Worm (Caenorhabditis elegans) whole organism, L1 larva: Measurements from ENCODE around the gene odr-1.

ENCODE experiments used
- C16A3.4 ChIP-seq: fragments of 150-350 bp; optimal IDR thresholded peaks from 2 replicates; lab custom pipeline; 2014; ENCODE audit warnings: missing biosample characterization, missing genetic modification characterization
- Y116A8C.19 ChIP-seq: sonication (generic microtip); optimal IDR thresholded peaks from 2 replicates; lab custom pipeline; 2016; ENCODE audit warnings: missing compliant biosample characterization, missing genetic modification characterization, borderline replicate concordance
- aha-1 ChIP-seq: fragments of 150-350 bp; optimal IDR thresholded peaks from 2 replicates; lab custom pipeline; 2014; ENCODE audit warnings: missing biosample characterization, missing genetic modification characterization
- alr-1 ChIP-seq: fragments of 200-800 bp; sonication (Bioruptor generic); optimal IDR thresholded peaks from 2 replicates; lab custom pipeline; 2018; ENCODE audit warnings: borderline replicate concordance, mild to moderate bottlenecking, missing genetic modification characterization, missing compliant biosample characterization
- aly-2 ChIP-seq: fragments of 150-350 bp; optimal IDR thresholded peaks from 2 replicates; lab custom pipeline; 2014; ENCODE audit warnings: missing biosample characterization, missing genetic modification characterization
- ama-1 ChIP-seq: fragments of 150-350 bp; optimal IDR thresholded peaks from 2 replicates; lab custom pipeline; 2014
- ceh-63 ChIP-seq: fragments of 200-800 bp; sonication (Bioruptor generic); optimal IDR thresholded peaks from 2 replicates; lab custom pipeline; 2018; ENCODE audit warnings: mild to moderate bottlenecking, missing genetic modification characterization, missing compliant biosample characterization
- ceh-82 ChIP-seq, 3 experiments: fragments of 150-350 bp in 1 of 3; sonication (generic microtip) in 2 of 3; optimal IDR thresholded peaks; 2 replicates each; lab custom pipeline; 2014 to 2017; ENCODE audit warnings: missing biosample characterization in 3 of 3, missing genetic modification characterization in 3 of 3
- ces-1 ChIP-seq: fragments of 150-350 bp; optimal IDR thresholded peaks from 2 replicates; lab custom pipeline; 2014; ENCODE audit warnings: missing biosample characterization, missing genetic modification reagents, missing genetic modification characterization
- dpl-1 ChIP-seq, 3 experiments: fragments of 150-350 bp in 2 of 3; sonication (generic microtip) in 1 of 3; optimal IDR thresholded peaks; 2 replicates each; lab custom pipeline; 2014 to 2017; ENCODE audit warnings: missing biosample characterization in 3 of 3, missing genetic modification characterization in 3 of 3, missing genetic modification reagents in 3 of 3
- dsc-1 ChIP-seq: sonication (generic microtip); optimal IDR thresholded peaks from 2 replicates; lab custom pipeline; 2016; ENCODE audit warnings: mild to moderate bottlenecking, missing genetic modification characterization, missing compliant biosample characterization
- efl-3 ChIP-seq: fragments of 200-800 bp; sonication (Bioruptor generic); optimal IDR thresholded peaks from 2 replicates; lab custom pipeline; 2018; ENCODE audit warnings: mild to moderate bottlenecking, missing genetic modification characterization, missing compliant biosample characterization
- egl-13 ChIP-seq: sonication (generic microtip); optimal IDR thresholded peaks from 2 replicates; lab custom pipeline; 2016; ENCODE audit warnings: missing genotype, missing genetic modification reagents, missing genetic modification characterization, missing compliant biosample characterization
- egl-27 ChIP-seq, 2 experiments: fragments of 150-350 bp in 1 of 2; sonication (generic microtip); optimal IDR thresholded peaks; 3 replicates each; lab custom pipeline; 2017 to 2018; ENCODE audit warnings: missing biosample characterization in 2 of 2, missing genetic modification characterization in 2 of 2, missing genetic modification reagents in 2 of 2
- elt-2 ChIP-seq: sonication (generic microtip); optimal IDR thresholded peaks from 2 replicates; lab custom pipeline; 2016; ENCODE audit warnings: missing genetic modification characterization, mild to moderate bottlenecking, inconsistent platforms, missing compliant biosample characterization, missing genetic modification reagents
- elt-3 ChIP-seq, 6 experiments: fragments of 150-350 bp in 1 of 6; sonication (generic microtip); optimal IDR thresholded peaks; 2 replicates each; lab custom pipeline; 2017 to 2018; ENCODE audit warnings: missing biosample characterization in 6 of 6, missing genetic modification characterization in 6 of 6, inconsistent platforms in 1 of 6
- ets-5 ChIP-seq: fragments of 200-800 bp; sonication (Bioruptor generic); IDR thresholded peaks from 2 replicates; pipeline ENCODE4 v1.3.6; 2022; ENCODE audit warnings: missing genetic modification characterization, missing compliant biosample characterization
- fkh-4 ChIP-seq: sonication (generic microtip); optimal IDR thresholded peaks from 2 replicates; lab custom pipeline; 2016; ENCODE audit warnings: missing compliant biosample characterization, missing genetic modification characterization, borderline replicate concordance
- fos-1 ChIP-seq: fragments of 150-350 bp; optimal IDR thresholded peaks from 2 replicates; lab custom pipeline; 2014; ENCODE audit warnings: missing biosample characterization, missing genetic modification characterization
- hlh-17 ChIP-seq: fragments of 200-800 bp; sonication (Bioruptor generic); optimal IDR thresholded peaks from 2 replicates; lab custom pipeline; 2018; ENCODE audit warnings: missing genetic modification characterization, mild to moderate bottlenecking, missing compliant biosample characterization, moderate library complexity, borderline replicate concordance
- hlh-4 ChIP-seq: sonication (generic microtip); optimal IDR thresholded peaks from 2 replicates; lab custom pipeline; 2016; ENCODE audit warnings: mild to moderate bottlenecking, missing genetic modification characterization, missing compliant biosample characterization
- irx-1 ChIP-seq: sonication (generic microtip); optimal IDR thresholded peaks from 2 replicates; lab custom pipeline; 2016; ENCODE audit warnings: missing genetic modification characterization, missing compliant biosample characterization
- isw-1 ChIP-seq: fragments of 200-800 bp; sonication (Bioruptor generic); IDR thresholded peaks from 2 replicates; pipeline ENCODE4 v1.3.6; 2022; ENCODE audit warnings: missing genetic modification characterization, missing compliant biosample characterization
- lin-13 ChIP-seq: fragments of 150-350 bp; optimal IDR thresholded peaks from 2 replicates; lab custom pipeline; 2014; ENCODE audit warnings: missing biosample characterization, missing genetic modification reagents, missing genetic modification characterization
- lin-14 ChIP-seq: fragments of 200-800 bp; sonication (Bioruptor generic); optimal IDR thresholded peaks from 2 replicates; lab custom pipeline; 2018; ENCODE audit warnings: mild to moderate bottlenecking, missing genetic modification characterization, moderate library complexity, missing compliant biosample characterization
- lin-15B ChIP-seq: fragments of 150-350 bp; sonication (generic microtip); optimal IDR thresholded peaks from 3 replicates; lab custom pipeline; 2014; ENCODE audit warnings: missing biosample characterization, missing genetic modification characterization
- lin-35 ChIP-seq, 2 experiments: fragments of 150-350 bp; optimal IDR thresholded peaks; 2 replicates each; lab custom pipeline; 2014; ENCODE audit warnings: missing biosample characterization in 2 of 2, missing genetic modification characterization in 2 of 2, missing genetic modification reagents in 2 of 2
- lin-39 ChIP-seq: fragments of 150-350 bp; optimal IDR thresholded peaks from 2 replicates; lab custom pipeline; 2014; ENCODE audit warnings: missing biosample characterization, missing genetic modification reagents, missing genetic modification characterization
- mab-9 ChIP-seq: fragments of 200-800 bp; sonication (Bioruptor generic); IDR thresholded peaks from 2 replicates; pipeline ENCODE4 v1.3.6; 2022; ENCODE audit warnings: missing genetic modification reagents, missing genetic modification characterization, missing compliant biosample characterization
- mep-1 ChIP-seq: fragments of 150-350 bp; optimal IDR thresholded peaks from 2 replicates; lab custom pipeline; 2014; ENCODE audit warnings: missing biosample characterization, missing genetic modification characterization
- nhr-19 ChIP-seq: fragments of 200-800 bp; sonication (Bioruptor generic); conservative IDR thresholded peaks from 2 replicates; pipeline ENCODE4 v1.3.6; 2022; ENCODE audit warnings: missing genetic modification characterization, missing compliant biosample characterization
- nhr-20 ChIP-seq: sonication (generic microtip); optimal IDR thresholded peaks from 2 replicates; lab custom pipeline; 2016; ENCODE audit warnings: mild to moderate bottlenecking, missing genetic modification characterization, missing compliant biosample characterization
- nhr-237 ChIP-seq: fragments of 150-350 bp; optimal IDR thresholded peaks from 2 replicates; lab custom pipeline; 2014; ENCODE audit warnings: missing biosample characterization, missing genetic modification characterization
- nhr-28 ChIP-seq: fragments of 150-350 bp; optimal IDR thresholded peaks from 2 replicates; lab custom pipeline; 2014; ENCODE audit warnings: missing biosample characterization, missing genetic modification characterization
- nhr-47 ChIP-seq: sonication (generic microtip); optimal IDR thresholded peaks from 2 replicates; lab custom pipeline; 2016; ENCODE audit warnings: mild to moderate bottlenecking, missing genetic modification characterization, moderate library complexity, missing compliant biosample characterization
- nhr-71 ChIP-seq: sonication (generic microtip); optimal IDR thresholded peaks from 2 replicates; lab custom pipeline; 2016; ENCODE audit warnings: mild to moderate bottlenecking, missing genetic modification characterization, moderate library complexity, missing compliant biosample characterization
- nhr-76 ChIP-seq: sonication (generic microtip); optimal IDR thresholded peaks from 2 replicates; lab custom pipeline; 2017; ENCODE audit warnings: missing biosample characterization, missing genetic modification characterization
- nhr-84 ChIP-seq: sonication (generic microtip); optimal IDR thresholded peaks from 2 replicates; lab custom pipeline; 2017; ENCODE audit warnings: missing biosample characterization, missing genetic modification characterization
- nhr-90 ChIP-seq: sonication (generic microtip); optimal IDR thresholded peaks from 2 replicates; lab custom pipeline; 2016; ENCODE audit warnings: mild to moderate bottlenecking, missing genetic modification characterization, missing compliant biosample characterization; ENCODE audit not compliant: poor library complexity
- pag-3 ChIP-seq: sonication (generic microtip); optimal IDR thresholded peaks from 2 replicates; lab custom pipeline; 2017; ENCODE audit warnings: missing genetic modification characterization, mild to moderate bottlenecking, missing compliant biosample characterization, antibody characterized with exemption, borderline replicate concordance; ENCODE audit not compliant: insufficient read depth
- pqm-1 ChIP-seq: sonication (generic microtip); optimal IDR thresholded peaks from 3 replicates; lab custom pipeline; 2017; ENCODE audit warnings: missing biosample characterization, missing genetic modification characterization
- snpc-4 ChIP-seq: fragments of 150-350 bp; optimal IDR thresholded peaks from 2 replicates; lab custom pipeline; 2014; ENCODE audit warnings: missing biosample characterization, missing genetic modification characterization
- sox-4 ChIP-seq: sonication (generic microtip); optimal IDR thresholded peaks from 2 replicates; lab custom pipeline; 2016; ENCODE audit warnings: missing genetic modification characterization, missing compliant biosample characterization
- sptf-1 ChIP-seq: fragments of 150-350 bp; optimal IDR thresholded peaks from 2 replicates; lab custom pipeline; 2014; ENCODE audit warnings: missing biosample characterization, missing genetic modification characterization
- sup-37 ChIP-seq: fragments of 200-800 bp; sonication (Bioruptor generic); optimal IDR thresholded peaks from 2 replicates; lab custom pipeline; 2018; ENCODE audit warnings: mild to moderate bottlenecking, missing genetic modification characterization, missing compliant biosample characterization
- swsn-7 ChIP-seq: sonication (generic microtip); optimal IDR thresholded peaks from 2 replicates; lab custom pipeline; 2016; ENCODE audit warnings: missing genetic modification characterization, missing compliant biosample characterization
- tlp-1 ChIP-seq: fragments of 150-350 bp; optimal IDR thresholded peaks from 2 replicates; lab custom pipeline; 2014; ENCODE audit warnings: missing biosample characterization, missing genetic modification characterization
- unc-30 ChIP-seq: sonication (generic microtip); optimal IDR thresholded peaks from 2 replicates; lab custom pipeline; 2017; ENCODE audit warnings: missing biosample characterization, missing genetic modification characterization
- unc-62 ChIP-seq: fragments of 150-350 bp; optimal IDR thresholded peaks from 2 replicates; lab custom pipeline; 2014; ENCODE audit warnings: missing biosample characterization, missing genetic modification reagents, missing genetic modification characterization
- unc-86 ChIP-seq: sonication (generic microtip); optimal IDR thresholded peaks from 2 replicates; lab custom pipeline; 2016; ENCODE audit warnings: missing genetic modification characterization, missing compliant biosample characterization
- unc-98 ChIP-seq: fragments of 200-800 bp; sonication (Bioruptor generic); IDR thresholded peaks from 2 replicates; pipeline ENCODE4 v1.3.6; 2022; ENCODE audit warnings: missing genetic modification characterization, missing compliant biosample characterization
- vab-15 ChIP-seq: sonication (generic microtip); optimal IDR thresholded peaks from 2 replicates; lab custom pipeline; 2017; ENCODE audit warnings: missing genotype, mild to moderate bottlenecking, missing genetic modification characterization, missing compliant biosample characterization
- ztf-11 ChIP-seq, 2 experiments: sonication (generic microtip); optimal IDR thresholded peaks; 2 replicates each; lab custom pipeline; 2016 to 2017; ENCODE audit warnings: missing genetic modification characterization in 2 of 2, missing biosample characterization in 1 of 2, missing compliant biosample characterization in 1 of 2

Gene odr-1

ce11 chrX:13583895-13584344 is 33.1 kb upstream of the odr-1 start (continued):
- TF ChIP-seq mab-9 (GFP tag; lab: Robert Waterston, UW) (no peak), nhr-19 (peak; percentile 9; the same call in 1 of the 2 replicates), lin-35 (GFP tag; optimal IDR thresholded peaks at IDR 0.05; lab: Kevin White, UChicago) (peak; percentile 4 to 31), hlh-4 (tag; lab: Kevin White, UChicago) (no peak), pag-3 (tag; lab: Kevin White, UChicago) (no peak), vab-15 (no peak), unc-86 (tag; lab: Kevin White, UChicago) (no peak), hlh-17 (GFP tag; lab: Kevin White, UChicago) (no peak), unc-30 (tag; lab: Kevin White, UChicago) (no peak), unc-62 (no peak), ets-5 (GFP tag; lab: Robert Waterston, UW) (no peak), ama-1 (lab: Kevin White, UChicago) (no peak), aha-1 (tag; lab: Kevin White, UChicago) (no peak), sup-37 (no peak), nhr-20 (peak; percentile 58), pqm-1 (no peak), elt-3 (tag; optimal IDR thresholded peaks at IDR 0.05; lab: Kevin White, UChicago) (peak in 1 of 6 experiments; percentile 2), ces-1 (GFP tag; lab: Kevin White, UChicago) (no peak), elt-2 (tag; lab: Kevin White, UChicago) (no peak), fos-1 (tag; lab: Kevin White, UChicago) (no peak), aly-2 (tag; lab: Kevin White, UChicago) (no peak), isw-1 (GFP tag; lab: Robert Waterston, UW) (no peak), sox-4 (tag; lab: Kevin White, UChicago) (no peak), dsc-1 (tag; lab: Kevin White, UChicago) (peak; percentile 37), nhr-84 (tag; lab: Kevin White, UChicago) (no peak), nhr-76 (tag; lab: Kevin White, UChicago) (no peak), nhr-28 (tag; lab: Kevin White, UChicago) (no peak), nhr-237 (no peak), dpl-1 (GFP tag; optimal IDR thresholded peaks at IDR 0.05; lab: Kevin White, UChicago) (no peak), tlp-1 (tag; lab: Kevin White, UChicago) (no peak), nhr-71 (tag; lab: Kevin White, UChicago) (peak; percentile 43), C16A3.4 (tag; lab: Kevin White, UChicago) (no peak), snpc-4 (tag; lab: Kevin White, UChicago) (no peak), unc-98 (no peak), lin-15B (no peak), Y116A8C.19 (no peak), alr-1 (tag; lab: Kevin White, UChicago) (no peak), irx-1 (tag; lab: Kevin White, UChicago) (peak; percentile 19), lin-13 (GFP tag; lab: Kevin White, UChicago) (no peak), fkh-4 (tag; lab: Kevin White, UChicago) (no peak), swsn-7 (tag; lab: Kevin White, UChicago) (peak; percentile 44), lin-14 (peak; percentile 85), egl-13 (tag; lab: Kevin White, UChicago) (no peak), nhr-90 (tag; lab: Kevin White, UChicago) (peak; percentile 46), egl-27 (tag; optimal IDR thresholded peaks at IDR 0.05; lab: Kevin White, UChicago) (no peak), nhr-47 (tag; lab: Kevin White, UChicago) (peak; percentile 42), sptf-1 (tag; lab: Kevin White, UChicago) (no peak), ceh-82 (tag; optimal IDR thresholded peaks at IDR 0.05; lab: Kevin White, UChicago) (peak in 1 of 3 experiments; percentile 30), lin-39 (tag; lab: Kevin White, UChicago) (no peak), ztf-11 (tag; optimal IDR thresholded peaks at IDR 0.05; lab: Kevin White, UChicago) (peak in 1 of 2 experiments; percentile 70), efl-3 (GFP tag; lab: Kevin White, UChicago) (no peak), mep-1 (peak; percentile 21), ceh-63 (no peak)
